4 worm cellular contexts compared by ENCODE assay signal in the genomic region with DNA sequence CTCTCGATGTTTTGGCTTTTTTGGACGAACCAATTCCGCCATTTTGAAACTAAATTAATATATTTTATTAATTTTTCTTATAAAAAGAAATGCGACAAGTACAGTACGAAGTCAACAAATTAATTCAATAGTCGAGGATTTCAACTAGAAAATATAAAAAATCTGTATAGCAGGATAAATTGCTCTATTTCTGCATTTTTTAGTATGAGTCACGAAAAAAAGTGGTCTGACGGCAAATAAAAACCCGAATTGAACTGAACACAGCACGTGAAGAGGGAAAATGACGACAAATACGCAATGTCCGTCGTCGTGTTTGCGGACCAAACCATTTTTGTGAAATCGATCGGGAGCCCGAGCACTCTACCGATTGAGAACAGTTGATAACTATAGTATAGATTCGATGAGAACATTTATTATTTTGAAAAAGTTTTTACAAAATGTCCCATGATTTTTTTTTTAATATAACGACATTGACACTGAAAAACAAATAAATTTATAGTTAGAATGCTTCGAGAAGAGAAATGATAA.
TF ChIP-seq lines count a peak whose summit lies in the region.

Gene epg-5, minus strand, starts transcription at position 51 of the 528 bp plus-strand sequence.

TF ChIP-seq in whole organism, L1 larva, 84 proteins besides CTCF, POLR2A, EP300 and RAD21 (continued from another document and continues in another):
- no peak for TF ChIP-seq unc-98 (GFP tag; IDR thresholded peaks at IDR 0.05; lab: Robert Waterston, UW)
- TF ChIP-seq snu-23 (GFP tag; optimal IDR thresholded peaks at IDR 0.05; lab: Kevin White, UChicago), result peak; percentile 49
- TF ChIP-seq aha-1 (tag; optimal IDR thresholded peaks at IDR 0.05; lab: Kevin White, UChicago), result no peak
- TF ChIP-seq F16B12.6 (tag; optimal IDR thresholded peaks at IDR 0.05; lab: Kevin White, UChicago), result peak; percentile 89
- no peak for TF ChIP-seq elt-3 (tag; optimal IDR thresholded peaks at IDR 0.05; lab: Kevin White, UChicago)
- no peak for TF ChIP-seq lin-15B (tag; optimal IDR thresholded peaks at IDR 0.05; lab: Kevin White, UChicago)
- no peak for TF ChIP-seq sox-4 (tag; optimal IDR thresholded peaks at IDR 0.05; lab: Kevin White, UChicago)
- peak; percentile 65 for TF ChIP-seq mep-1 (tag; optimal IDR thresholded peaks at IDR 0.05; lab: Kevin White, UChicago)
- TF ChIP-seq isw-1 (GFP tag; IDR thresholded peaks at IDR 0.05; lab: Robert Waterston, UW), result no peak
- TF ChIP-seq zip-4 (GFP tag; optimal IDR thresholded peaks at IDR 0.05; lab: Kevin White, UChicago), result no peak
- no peak for TF ChIP-seq lir-3 (tag; optimal IDR thresholded peaks at IDR 0.05; lab: Kevin White, UChicago; ENCODE audit: poor library complexity)
- TF ChIP-seq mef-2 (tag; optimal IDR thresholded peaks at IDR 0.05; lab: Kevin White, UChicago), result no peak
- no peak for TF ChIP-seq tlp-1 (tag; optimal IDR thresholded peaks at IDR 0.05; lab: Kevin White, UChicago)
- TF ChIP-seq mab-9 (GFP tag; IDR thresholded peaks at IDR 0.05; lab: Robert Waterston, UW), result no peak
- no peak for TF ChIP-seq hpl-2 (GFP tag; optimal IDR thresholded peaks at IDR 0.05; lab: Kevin White, UChicago)
- no peak for TF ChIP-seq swsn-7 (tag; optimal IDR thresholded peaks at IDR 0.05; lab: Kevin White, UChicago)
- peak; percentile 40 for TF ChIP-seq nhr-20 (tag; optimal IDR thresholded peaks at IDR 0.05; lab: Kevin White, UChicago)
- no peak for TF ChIP-seq C34B4.2 (tag; optimal IDR thresholded peaks at IDR 0.05; lab: Kevin White, UChicago)
- no peak for TF ChIP-seq fkh-10 (GFP tag; optimal IDR thresholded peaks at IDR 0.05; lab: Kevin White, UChicago)
- no peak for TF ChIP-seq nhr-19 (GFP tag; conservative IDR thresholded peaks at IDR 0.05; lab: Robert Waterston, UW)
- TF ChIP-seq fkh-4 (tag; optimal IDR thresholded peaks at IDR 0.05; lab: Kevin White, UChicago; ENCODE audit: borderline replicate concordance), result no peak
- TF ChIP-seq unc-130 (tag; optimal IDR thresholded peaks at IDR 0.05; lab: Kevin White, UChicago), result no peak
- TF ChIP-seq grh-1 (GFP tag; IDR thresholded peaks at IDR 0.05; lab: Robert Waterston, UW), result no peak
- no peak for TF ChIP-seq fos-1 (tag; optimal IDR thresholded peaks at IDR 0.05; lab: Kevin White, UChicago)
- peak; percentile 31 for TF ChIP-seq rnt-1 (tag; optimal IDR thresholded peaks at IDR 0.05; lab: Kevin White, UChicago)
- no peak for TF ChIP-seq egl-27 (tag; optimal IDR thresholded peaks at IDR 0.05; lab: Kevin White, UChicago)
- TF ChIP-seq ceh-63 (GFP tag; optimal IDR thresholded peaks at IDR 0.05; lab: Kevin White, UChicago), result no peak
- TF ChIP-seq unc-30 (tag; optimal IDR thresholded peaks at IDR 0.05; lab: Kevin White, UChicago), result no peak
- peak; percentile 8 for TF ChIP-seq nhr-47 (tag; optimal IDR thresholded peaks at IDR 0.05; lab: Kevin White, UChicago)
- no peak for TF ChIP-seq pag-3 (tag; optimal IDR thresholded peaks at IDR 0.05; lab: Kevin White, UChicago; ENCODE audit: borderline replicate concordance, insufficient read depth)
- no peak for TF ChIP-seq aly-2 (tag; optimal IDR thresholded peaks at IDR 0.05; lab: Kevin White, UChicago)
- no peak for TF ChIP-seq hlh-4 (tag; optimal IDR thresholded peaks at IDR 0.05; lab: Kevin White, UChicago)

TF ChIP-seq in whole organism, L2 larva, 48 proteins besides CTCF, POLR2A, EP300 and RAD21 (continued from another document):
- TF ChIP-seq nhr-11 (tag; optimal IDR thresholded peaks at IDR 0.05; lab: Kevin White, UChicago) (no peak), sem-4 (tag; optimal IDR thresholded peaks at IDR 0.05; lab: Kevin White, UChicago) (no peak)

TF ChIP-seq in whole organism, L3 larva, 47 proteins besides CTCF, POLR2A, EP300 and RAD21 (continued from another document):
- TF ChIP-seq sea-2 (GFP tag; optimal IDR thresholded peaks at IDR 0.05; lab: Kevin White, UChicago) (no peak), ceh-16 (tag; optimal IDR thresholded peaks at IDR 0.05; lab: Kevin White, UChicago) (no peak), mml-1 (tag; optimal IDR thresholded peaks at IDR 0.05; lab: Kevin White, UChicago) (no peak), ceh-82 (tag; optimal IDR thresholded peaks at IDR 0.05; lab: Kevin White, UChicago) (no peak), pqm-1 (tag; optimal IDR thresholded peaks at IDR 0.05; lab: Kevin White, UChicago) (peak; percentile 47), lin-39 (tag; optimal IDR thresholded peaks at IDR 0.05; lab: Kevin White, UChicago) (no peak), ama-1 (optimal IDR thresholded peaks at IDR 0.05; lab: Kevin White, UChicago) (no peak), ztf-4 (tag; optimal IDR thresholded peaks at IDR 0.05; lab: Kevin White, UChicago) (no peak), nhr-11 (tag; optimal IDR thresholded peaks at IDR 0.05; lab: Kevin White, UChicago) (no peak), elt-2 (tag; optimal IDR thresholded peaks at IDR 0.05; lab: Kevin White, UChicago) (peak; percentile 62), hmg-11 (tag; optimal IDR thresholded peaks at IDR 0.05; lab: Kevin White, UChicago) (peak; percentile 20), egl-5 (tag; optimal IDR thresholded peaks at IDR 0.05; lab: Kevin White, UChicago) (peak; percentile 41), tbx-2 (tag; optimal IDR thresholded peaks at IDR 0.05; lab: Kevin White, UChicago) (no peak), fkh-2 (tag; optimal IDR thresholded peaks at IDR 0.05; lab: Kevin White, UChicago) (no peak), jun-1 (tag; optimal IDR thresholded peaks at IDR 0.05; lab: Kevin White, UChicago) (no peak)

TF ChIP-seq in whole organism, L4 larva, 104 proteins besides CTCF, POLR2A, EP300 and RAD21 (continued from another document):
- 0 out of 2 replicates have a peak, but pooled peaks have one; percentile 27 for TF ChIP-seq hmg-1.1 (GFP tag; IDR thresholded peaks at IDR 0.05; lab: Robert Waterston, UW)
- TF ChIP-seq dve-1 (tag; optimal IDR thresholded peaks at IDR 0.05; lab: Kevin White, UChicago; ENCODE audit: insufficient read depth), result peak; percentile 15
- TF ChIP-seq hlh-11 (tag; optimal IDR thresholded peaks at IDR 0.05; lab: Kevin White, UChicago), result peak; percentile 43
- no peak for TF ChIP-seq ceh-28 (tag; optimal IDR thresholded peaks at IDR 0.05; lab: Kevin White, UChicago)
- no peak for TF ChIP-seq egl-43 (GFP tag; IDR thresholded peaks at IDR 0.05; lab: Robert Waterston, UW)
- peak; percentile 36 for TF ChIP-seq mxl-3 (GFP tag; optimal IDR thresholded peaks at IDR 0.05; lab: Kevin White, UChicago)
- no peak for TF ChIP-seq D1046.2 (GFP tag; IDR thresholded peaks at IDR 0.05; lab: Robert Waterston, UW)
- TF ChIP-seq madf-5 (GFP tag; IDR thresholded peaks at IDR 0.05; lab: Robert Waterston, UW), result no peak
- TF ChIP-seq mep-1 (tag; optimal IDR thresholded peaks at IDR 0.05; lab: Kevin White, UChicago), result peak; percentile 55
- TF ChIP-seq mdl-1 (tag; optimal IDR thresholded peaks at IDR 0.05; lab: Kevin White, UChicago), result peak in 1 of 2 experiments; percentile 53
- TF ChIP-seq aha-1 (tag; lab: Kevin White, UChicago), result peak; percentile 62
- TF ChIP-seq nhr-77 (tag; optimal IDR thresholded peaks at IDR 0.05; lab: Kevin White, UChicago), result no peak
